Worm (Caenorhabditis elegans) whole organism, L1 larva: ENCODE results near the gene F48B9.3.

ENCODE experiments used
- ceh-82 ChIP-seq, 3 experiments: fragments of 150-350 bp in 1 of 3; sonication (generic microtip) in 2 of 3; optimal IDR thresholded peaks; 2 replicates each; lab custom pipeline; 2014 to 2017; ENCODE audit warnings: missing biosample characterization in 3 of 3, missing genetic modification characterization in 3 of 3
- ces-1 ChIP-seq: fragments of 150-350 bp; optimal IDR thresholded peaks from 2 replicates; lab custom pipeline; 2014; ENCODE audit warnings: missing biosample characterization, missing genetic modification reagents, missing genetic modification characterization
- dpl-1 ChIP-seq, 3 experiments: fragments of 150-350 bp in 2 of 3; sonication (generic microtip) in 1 of 3; optimal IDR thresholded peaks; 2 replicates each; lab custom pipeline; 2014 to 2017; ENCODE audit warnings: missing biosample characterization in 3 of 3, missing genetic modification characterization in 3 of 3, missing genetic modification reagents in 3 of 3
- dsc-1 ChIP-seq: sonication (generic microtip); optimal IDR thresholded peaks from 2 replicates; lab custom pipeline; 2016; ENCODE audit warnings: mild to moderate bottlenecking, missing genetic modification characterization, missing compliant biosample characterization
- elt-2 ChIP-seq: sonication (generic microtip); optimal IDR thresholded peaks from 2 replicates; lab custom pipeline; 2016; ENCODE audit warnings: missing genetic modification characterization, mild to moderate bottlenecking, inconsistent platforms, missing compliant biosample characterization, missing genetic modification reagents
- elt-3 ChIP-seq, 6 experiments: fragments of 150-350 bp in 1 of 6; sonication (generic microtip); optimal IDR thresholded peaks; 2 replicates each; lab custom pipeline; 2017 to 2018; ENCODE audit warnings: missing biosample characterization in 6 of 6, missing genetic modification characterization in 6 of 6, inconsistent platforms in 1 of 6
- ets-5 ChIP-seq: fragments of 200-800 bp; sonication (Bioruptor generic); IDR thresholded peaks from 2 replicates; pipeline ENCODE4 v1.3.6; 2022; ENCODE audit warnings: missing genetic modification characterization, missing compliant biosample characterization
- nhr-237 ChIP-seq: fragments of 150-350 bp; optimal IDR thresholded peaks from 2 replicates; lab custom pipeline; 2014; ENCODE audit warnings: missing biosample characterization, missing genetic modification characterization
- zag-1 ChIP-seq: fragments of 150-350 bp; optimal IDR thresholded peaks from 2 replicates; lab custom pipeline; 2014; ENCODE audit warnings: missing biosample characterization, missing genetic modification characterization

DNA sequence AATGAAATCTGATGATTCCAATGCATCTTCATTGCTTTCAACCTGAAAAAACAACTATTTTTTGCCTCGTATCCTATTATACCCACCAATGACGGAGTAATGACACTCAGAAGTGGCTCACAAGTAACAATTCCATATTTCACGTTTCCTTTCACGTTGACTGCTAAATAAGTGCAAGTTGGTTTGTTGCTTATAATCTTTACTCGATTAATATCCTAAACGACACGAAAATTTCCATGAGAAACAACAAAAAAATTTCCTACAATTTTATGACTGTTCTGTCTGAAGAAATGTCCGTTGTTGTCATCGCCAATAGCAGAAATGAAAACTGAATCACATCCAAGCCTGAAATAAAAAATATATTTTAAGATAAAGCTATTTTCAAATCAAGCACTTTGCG is 32.6 kb downstream of the F48B9.3 start:
- TF ChIP-seq nhr-237 (tag; lab: Kevin White, UChicago), result no peak
- TF ChIP-seq ceh-82 (tag; optimal IDR thresholded peaks at IDR 0.05; lab: Kevin White, UChicago), result no peak
- TF ChIP-seq ets-5 (GFP tag; lab: Robert Waterston, UW), result no peak
- no peak for TF ChIP-seq ces-1 (GFP tag; lab: Kevin White, UChicago)
- TF ChIP-seq zag-1 (tag; lab: Kevin White, UChicago), result no peak
- TF ChIP-seq elt-3 (tag; optimal IDR thresholded peaks at IDR 0.05; lab: Kevin White, UChicago), result no peak
- no peak for TF ChIP-seq elt-2 (tag; lab: Kevin White, UChicago)
- TF ChIP-seq dsc-1 (tag; lab: Kevin White, UChicago), result no peak
- TF ChIP-seq dpl-1 (GFP tag; optimal IDR thresholded peaks at IDR 0.05; lab: Kevin White, UChicago), result no peak
